Worm (Caenorhabditis elegans) whole organism, L1 larva: ENCODE measurements around the gene srh-1.

Experiments
- C04F5.9 ChIP-seq: sonication (generic microtip); optimal IDR thresholded peaks from 2 replicates; lab custom pipeline; 2016; ENCODE audit warnings: missing genetic modification characterization, missing compliant biosample characterization
- F16B12.6 ChIP-seq: fragments of 150-350 bp; optimal IDR thresholded peaks from 2 replicates; lab custom pipeline; 2014; ENCODE audit warnings: missing biosample characterization, missing genetic modification characterization
- alr-1 ChIP-seq: fragments of 200-800 bp; sonication (Bioruptor generic); optimal IDR thresholded peaks from 2 replicates; lab custom pipeline; 2018; ENCODE audit warnings: borderline replicate concordance, mild to moderate bottlenecking, missing genetic modification characterization, missing compliant biosample characterization
- aly-2 ChIP-seq: fragments of 150-350 bp; optimal IDR thresholded peaks from 2 replicates; lab custom pipeline; 2014; ENCODE audit warnings: missing biosample characterization, missing genetic modification characterization
- blmp-1 ChIP-seq: fragments of 150-350 bp; optimal IDR thresholded peaks from 2 replicates; lab custom pipeline; 2014; ENCODE audit warnings: missing biosample characterization, missing genetic modification characterization
- ceh-63 ChIP-seq: fragments of 200-800 bp; sonication (Bioruptor generic); optimal IDR thresholded peaks from 2 replicates; lab custom pipeline; 2018; ENCODE audit warnings: mild to moderate bottlenecking, missing genetic modification characterization, missing compliant biosample characterization
- ceh-88 ChIP-seq: fragments of 200-800 bp; sonication (Bioruptor generic); IDR thresholded peaks from 2 replicates; pipeline ENCODE4 v1.3.6; 2022; ENCODE audit warnings: missing genetic modification characterization, missing compliant biosample characterization
- ces-1 ChIP-seq: fragments of 150-350 bp; optimal IDR thresholded peaks from 2 replicates; lab custom pipeline; 2014; ENCODE audit warnings: missing biosample characterization, missing genetic modification reagents, missing genetic modification characterization
- dpl-1 ChIP-seq, 3 experiments: fragments of 150-350 bp in 2 of 3; sonication (generic microtip) in 1 of 3; optimal IDR thresholded peaks; 2 replicates each; lab custom pipeline; 2014 to 2017; ENCODE audit warnings: missing biosample characterization in 3 of 3, missing genetic modification characterization in 3 of 3, missing genetic modification reagents in 3 of 3
- dsc-1 ChIP-seq: sonication (generic microtip); optimal IDR thresholded peaks from 2 replicates; lab custom pipeline; 2016; ENCODE audit warnings: mild to moderate bottlenecking, missing genetic modification characterization, missing compliant biosample characterization
- efl-1 ChIP-seq, 4 experiments: fragments of 150-350 bp; optimal IDR thresholded peaks in 3 of 4; peaks in 1 of 4; 1 replicate in 1 of 4; 2 replicates in 3 of 4; lab custom pipeline; 2014; ENCODE audit warnings: missing biosample characterization in 2 of 4, missing genetic modification characterization in 2 of 4, missing genetic modification reagents in 2 of 4
- efl-3 ChIP-seq: fragments of 200-800 bp; sonication (Bioruptor generic); optimal IDR thresholded peaks from 2 replicates; lab custom pipeline; 2018; ENCODE audit warnings: mild to moderate bottlenecking, missing genetic modification characterization, missing compliant biosample characterization
- egl-27 ChIP-seq, 2 experiments: fragments of 150-350 bp in 1 of 2; sonication (generic microtip); optimal IDR thresholded peaks; 3 replicates each; lab custom pipeline; 2017 to 2018; ENCODE audit warnings: missing biosample characterization in 2 of 2, missing genetic modification characterization in 2 of 2, missing genetic modification reagents in 2 of 2
- elt-2 ChIP-seq: sonication (generic microtip); optimal IDR thresholded peaks from 2 replicates; lab custom pipeline; 2016; ENCODE audit warnings: missing genetic modification characterization, mild to moderate bottlenecking, inconsistent platforms, missing compliant biosample characterization, missing genetic modification reagents
- elt-3 ChIP-seq, 6 experiments: fragments of 150-350 bp in 1 of 6; sonication (generic microtip); optimal IDR thresholded peaks; 2 replicates each; lab custom pipeline; 2017 to 2018; ENCODE audit warnings: missing biosample characterization in 6 of 6, missing genetic modification characterization in 6 of 6, inconsistent platforms in 1 of 6
- fkh-10 ChIP-seq: sonication (generic microtip); optimal IDR thresholded peaks from 2 replicates; lab custom pipeline; 2017; ENCODE audit warnings: missing biosample characterization, missing genetic modification reagents, missing genetic modification characterization
- fkh-4 ChIP-seq: sonication (generic microtip); optimal IDR thresholded peaks from 2 replicates; lab custom pipeline; 2016; ENCODE audit warnings: missing compliant biosample characterization, missing genetic modification characterization, borderline replicate concordance
- fos-1 ChIP-seq: fragments of 150-350 bp; optimal IDR thresholded peaks from 2 replicates; lab custom pipeline; 2014; ENCODE audit warnings: missing biosample characterization, missing genetic modification characterization
- hlh-4 ChIP-seq: sonication (generic microtip); optimal IDR thresholded peaks from 2 replicates; lab custom pipeline; 2016; ENCODE audit warnings: mild to moderate bottlenecking, missing genetic modification characterization, missing compliant biosample characterization
- irx-1 ChIP-seq: sonication (generic microtip); optimal IDR thresholded peaks from 2 replicates; lab custom pipeline; 2016; ENCODE audit warnings: missing genetic modification characterization, missing compliant biosample characterization
- jun-1 ChIP-seq: fragments of 150-350 bp; optimal IDR thresholded peaks from 2 replicates; lab custom pipeline; 2014; ENCODE audit warnings: missing biosample characterization, missing genetic modification reagents, missing genetic modification characterization
- lin-14 ChIP-seq: fragments of 200-800 bp; sonication (Bioruptor generic); optimal IDR thresholded peaks from 2 replicates; lab custom pipeline; 2018; ENCODE audit warnings: mild to moderate bottlenecking, missing genetic modification characterization, moderate library complexity, missing compliant biosample characterization
- lin-39 ChIP-seq: fragments of 150-350 bp; optimal IDR thresholded peaks from 2 replicates; lab custom pipeline; 2014; ENCODE audit warnings: missing biosample characterization, missing genetic modification reagents, missing genetic modification characterization
- lsy-2 ChIP-seq, 2 experiments: fragments of 150-350 bp; optimal IDR thresholded peaks; 2 replicates each; lab custom pipeline; 2014; ENCODE audit warnings: missing biosample characterization in 2 of 2, missing genetic modification characterization in 2 of 2
- nhr-11 ChIP-seq: fragments of 150-350 bp; optimal IDR thresholded peaks from 2 replicates; lab custom pipeline; 2014; ENCODE audit warnings: missing biosample characterization, missing genetic modification characterization
- nhr-12 ChIP-seq: sonication (generic microtip); optimal IDR thresholded peaks from 2 replicates; lab custom pipeline; 2017; ENCODE audit warnings: missing biosample characterization, missing genetic modification characterization
- nhr-19 ChIP-seq: fragments of 200-800 bp; sonication (Bioruptor generic); conservative IDR thresholded peaks from 2 replicates; pipeline ENCODE4 v1.3.6; 2022; ENCODE audit warnings: missing genetic modification characterization, missing compliant biosample characterization
- nhr-20 ChIP-seq: sonication (generic microtip); optimal IDR thresholded peaks from 2 replicates; lab custom pipeline; 2016; ENCODE audit warnings: mild to moderate bottlenecking, missing genetic modification characterization, missing compliant biosample characterization
- nhr-28 ChIP-seq: fragments of 150-350 bp; optimal IDR thresholded peaks from 2 replicates; lab custom pipeline; 2014; ENCODE audit warnings: missing biosample characterization, missing genetic modification characterization
- nhr-47 ChIP-seq: sonication (generic microtip); optimal IDR thresholded peaks from 2 replicates; lab custom pipeline; 2016; ENCODE audit warnings: mild to moderate bottlenecking, missing genetic modification characterization, moderate library complexity, missing compliant biosample characterization
- nhr-71 ChIP-seq: sonication (generic microtip); optimal IDR thresholded peaks from 2 replicates; lab custom pipeline; 2016; ENCODE audit warnings: mild to moderate bottlenecking, missing genetic modification characterization, moderate library complexity, missing compliant biosample characterization
- nhr-76 ChIP-seq: sonication (generic microtip); optimal IDR thresholded peaks from 2 replicates; lab custom pipeline; 2017; ENCODE audit warnings: missing biosample characterization, missing genetic modification characterization
- nhr-77 ChIP-seq: fragments of 150-350 bp; optimal IDR thresholded peaks from 2 replicates; lab custom pipeline; 2014; ENCODE audit warnings: missing biosample characterization, missing genetic modification characterization
- pag-3 ChIP-seq: sonication (generic microtip); optimal IDR thresholded peaks from 2 replicates; lab custom pipeline; 2017; ENCODE audit warnings: missing genetic modification characterization, mild to moderate bottlenecking, missing compliant biosample characterization, antibody characterized with exemption, borderline replicate concordance; ENCODE audit not compliant: insufficient read depth
- pax-3 ChIP-seq: fragments of 200-800 bp; sonication (Bioruptor generic); optimal IDR thresholded peaks from 2 replicates; lab custom pipeline; 2018; ENCODE audit warnings: mild to moderate bottlenecking, missing genetic modification characterization, moderate library complexity, missing compliant biosample characterization
- pqm-1 ChIP-seq: sonication (generic microtip); optimal IDR thresholded peaks from 3 replicates; lab custom pipeline; 2017; ENCODE audit warnings: missing biosample characterization, missing genetic modification characterization
- skn-1 ChIP-seq: fragments of 150-350 bp; optimal IDR thresholded peaks from 2 replicates; lab custom pipeline; 2014; ENCODE audit warnings: missing biosample characterization, missing genetic modification characterization
- snpc-4 ChIP-seq: fragments of 150-350 bp; optimal IDR thresholded peaks from 2 replicates; lab custom pipeline; 2014; ENCODE audit warnings: missing biosample characterization, missing genetic modification characterization
- sox-4 ChIP-seq: sonication (generic microtip); optimal IDR thresholded peaks from 2 replicates; lab custom pipeline; 2016; ENCODE audit warnings: missing genetic modification characterization, missing compliant biosample characterization
- sptf-1 ChIP-seq: fragments of 150-350 bp; optimal IDR thresholded peaks from 2 replicates; lab custom pipeline; 2014; ENCODE audit warnings: missing biosample characterization, missing genetic modification characterization
- swsn-7 ChIP-seq: sonication (generic microtip); optimal IDR thresholded peaks from 2 replicates; lab custom pipeline; 2016; ENCODE audit warnings: missing genetic modification characterization, missing compliant biosample characterization
- tlp-1 ChIP-seq: fragments of 150-350 bp; optimal IDR thresholded peaks from 2 replicates; lab custom pipeline; 2014; ENCODE audit warnings: missing biosample characterization, missing genetic modification characterization
- unc-62 ChIP-seq: fragments of 150-350 bp; optimal IDR thresholded peaks from 2 replicates; lab custom pipeline; 2014; ENCODE audit warnings: missing biosample characterization, missing genetic modification reagents, missing genetic modification characterization
- unc-98 ChIP-seq: fragments of 200-800 bp; sonication (Bioruptor generic); IDR thresholded peaks from 2 replicates; pipeline ENCODE4 v1.3.6; 2022; ENCODE audit warnings: missing genetic modification characterization, missing compliant biosample characterization
- vab-15 ChIP-seq: sonication (generic microtip); optimal IDR thresholded peaks from 2 replicates; lab custom pipeline; 2017; ENCODE audit warnings: missing genotype, mild to moderate bottlenecking, missing genetic modification characterization, missing compliant biosample characterization
- zip-4 ChIP-seq: fragments of 200-800 bp; sonication (Bioruptor generic); optimal IDR thresholded peaks from 2 replicates; lab custom pipeline; 2018; ENCODE audit warnings: mild to moderate bottlenecking, missing genetic modification characterization, moderate library complexity, missing compliant biosample characterization
- ztf-11 ChIP-seq, 2 experiments: sonication (generic microtip); optimal IDR thresholded peaks; 2 replicates each; lab custom pipeline; 2016 to 2017; ENCODE audit warnings: missing genetic modification characterization in 2 of 2, missing biosample characterization in 1 of 2, missing compliant biosample characterization in 1 of 2

srh-1 gene

DNA sequence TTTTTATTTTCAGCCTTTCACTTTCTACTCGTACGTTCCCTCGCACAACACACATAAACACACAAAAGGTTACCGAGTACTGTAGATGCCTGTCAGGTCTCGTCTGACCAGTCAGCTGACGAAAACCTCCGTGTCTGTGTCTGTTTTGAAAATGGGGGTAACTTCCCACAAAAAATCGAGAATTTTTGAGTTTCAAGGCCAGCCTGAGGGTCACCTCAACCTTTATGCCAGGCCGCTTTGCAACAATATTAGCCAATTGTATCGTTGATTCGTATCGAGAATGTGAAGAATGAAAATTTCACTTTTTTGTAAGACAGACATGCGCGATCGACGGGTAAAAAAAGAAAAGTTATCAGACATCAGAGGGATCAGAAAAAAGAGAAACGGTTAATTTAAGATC lies 45.4 kb downstream of the srh-1 start (continued):
- no peak for TF ChIP-seq C04F5.9
- TF ChIP-seq nhr-12 (tag; lab: Kevin White, UChicago), result no peak
- no peak for TF ChIP-seq pag-3
- TF ChIP-seq sptf-1 (tag; lab: Kevin White, UChicago), result no peak
- peak; percentile 41; the same call in 1 of the 2 replicates for TF ChIP-seq nhr-19 (GFP tag; lab: Robert Waterston, UW)
- peak; percentile 56 to 84 for TF ChIP-seq lsy-2 (tag; optimal IDR thresholded peaks at IDR 0.05; lab: Kevin White, UChicago)
- no peak for TF ChIP-seq fkh-4 (tag; lab: Kevin White, UChicago)
- TF ChIP-seq nhr-71 (tag; lab: Kevin White, UChicago), result peak; percentile 82
- TF ChIP-seq nhr-28 (tag; lab: Kevin White, UChicago), result no peak
- peak; percentile 29; the same call in 1 of the 2 replicates for TF ChIP-seq ceh-88 (GFP tag; lab: Robert Waterston, UW)
- peak in 2 of 3 experiments; percentile 22 to 36 for TF ChIP-seq dpl-1 (GFP tag; optimal IDR thresholded peaks at IDR 0.05; lab: Kevin White, UChicago)
- no peak for TF ChIP-seq unc-62
- TF ChIP-seq swsn-7 (tag; lab: Kevin White, UChicago), result peak; percentile 31
- no peak for TF ChIP-seq nhr-11 (tag; lab: Kevin White, UChicago)
- no peak for TF ChIP-seq dsc-1
- TF ChIP-seq nhr-76 (tag; lab: Kevin White, UChicago), result no peak
- TF ChIP-seq ceh-63 (GFP tag; lab: Kevin White, UChicago), result no peak
- TF ChIP-seq zip-4, result no peak
- no peak for TF ChIP-seq pax-3 (tag; lab: Kevin White, UChicago)
- TF ChIP-seq F16B12.6 (tag; lab: Kevin White, UChicago), result no peak
- no peak for TF ChIP-seq alr-1 (tag; lab: Kevin White, UChicago)
- no peak for TF ChIP-seq snpc-4 (tag; lab: Kevin White, UChicago)
- TF ChIP-seq unc-98 (GFP tag; lab: Robert Waterston, UW), result no peak
- TF ChIP-seq tlp-1, result no peak
- TF ChIP-seq skn-1, result no peak
- no peak for TF ChIP-seq vab-15
- TF ChIP-seq ztf-11 (tag; optimal IDR thresholded peaks at IDR 0.05; lab: Kevin White, UChicago), result no peak
- TF ChIP-seq blmp-1 (tag; lab: Kevin White, UChicago), result peak; percentile 99
- TF ChIP-seq egl-27 (tag; optimal IDR thresholded peaks at IDR 0.05; lab: Kevin White, UChicago), result peak in 1 of 2 experiments; percentile 12
- no peak for TF ChIP-seq jun-1
- no peak for TF ChIP-seq hlh-4 (tag; lab: Kevin White, UChicago)
- peak; percentile 56 for TF ChIP-seq nhr-47 (tag; lab: Kevin White, UChicago)
- no peak for TF ChIP-seq fkh-10 (GFP tag; lab: Kevin White, UChicago)
- peak; percentile 90 for TF ChIP-seq nhr-20 (tag; lab: Kevin White, UChicago)
- TF ChIP-seq sox-4 (tag; lab: Kevin White, UChicago), result no peak
- no peak for TF ChIP-seq efl-3
- peak; percentile 94 for TF ChIP-seq lin-14 (GFP tag; lab: Kevin White, UChicago)
- TF ChIP-seq lin-39 (tag; lab: Kevin White, UChicago), result no peak
- no peak for TF ChIP-seq elt-2 (tag; lab: Kevin White, UChicago)
- peak; percentile 20 to 39 for TF ChIP-seq efl-1 (optimal IDR thresholded peaks at IDR 0.05; lab: Kevin White, UChicago)
- peak in 1 of 2 experiments; percentile 6 for TF ChIP-seq efl-1 (GFP tag; optimal IDR thresholded peaks at IDR 0.05 in 1 of 2; lab: Kevin White, UChicago)
- TF ChIP-seq ces-1 (GFP tag; lab: Kevin White, UChicago), result no peak
- no peak for TF ChIP-seq nhr-77 (tag; lab: Kevin White, UChicago)
- peak; percentile 45 for TF ChIP-seq fos-1 (tag; lab: Kevin White, UChicago)
- no peak for TF ChIP-seq irx-1 (tag; lab: Kevin White, UChicago)
- no peak for TF ChIP-seq pqm-1
- peak in 5 of 6 experiments; percentile 58 to 92 (median 89) for TF ChIP-seq elt-3 (tag; optimal IDR thresholded peaks at IDR 0.05; lab: Kevin White, UChicago)
- TF ChIP-seq aly-2 (tag; lab: Kevin White, UChicago), result no peak
